Worm (Caenorhabditis elegans): ENCODE results near the gene F52E1.9.

Gene F52E1.9

ce11 chrV:8424840-8425814 is 22.7 kb upstream of the F52E1.9 start (continued):
- TF ChIP-seq lin-1 (GFP tag; IDR thresholded peaks at IDR 0.05) (peak; percentile 46; the same call in 1 of the 2 replicates), mep-1 (tag; optimal IDR thresholded peaks at IDR 0.05) (peak; percentile 39), duxl-1 (tag; optimal IDR thresholded peaks at IDR 0.05; ENCODE audit: poor library complexity) (no peak), daf-8 (GFP tag; IDR thresholded peaks at IDR 0.05) (no peak), skn-1 (tag; optimal IDR thresholded peaks at IDR 0.05) (no peak), pha-4 (GFP tag; IDR thresholded peaks at IDR 0.05) (0 out of 2 replicates have a peak, but pooled peaks have one; percentile 13), pha-4 (tag; optimal IDR thresholded peaks at IDR 0.05) (no peak), Y48G9A.11 (GFP tag; IDR thresholded peaks at IDR 0.05) (peak; percentile 19; the same call in 1 of the 2 replicates), ceh-20 (GFP tag; IDR thresholded peaks at IDR 0.05) (0 out of 2 replicates have a peak, but pooled peaks have one; percentile 35), F37D6.2 (tag; optimal IDR thresholded peaks at IDR 0.05) (no peak), spr-3 (GFP tag; optimal IDR thresholded peaks at IDR 0.05) (no peak), unc-62 (GFP tag; optimal IDR thresholded peaks at IDR 0.05 in 1 of 2) (peak in 1 of 2 experiments; percentile 76), unc-62 (tag; optimal IDR thresholded peaks at IDR 0.05) (no peak)

ce11 chrV:8417271-8417670 is 14.8 kb upstream of the F52E1.9 start:
- no peak for TF ChIP-seq R02D3.7 (tag; optimal IDR thresholded peaks at IDR 0.05)

- peak; percentile 42 for TF ChIP-seq spr-3 (GFP tag; optimal IDR thresholded peaks at IDR 0.05)
- no peak for TF ChIP-seq snpc-4 (tag; optimal IDR thresholded peaks at IDR 0.05)
- 0 out of 2 replicates have a peak, but pooled peaks have one; percentile 5 for TF ChIP-seq php-3 (GFP tag; IDR thresholded peaks at IDR 0.05)
- no peak for TF ChIP-seq pqm-1 (tag; optimal IDR thresholded peaks at IDR 0.05)
- no peak for TF ChIP-seq hlh-30 (tag; optimal IDR thresholded peaks at IDR 0.05; ENCODE audit: insufficient read depth)
- TF ChIP-seq lin-38 (GFP tag; IDR thresholded peaks at IDR 0.05) = peak; percentile 70
- peak; percentile 58; the same call in 1 of the 2 replicates for TF ChIP-seq snpc-1.2 (GFP tag; IDR thresholded peaks at IDR 0.05)
- TF ChIP-seq nhr-48 (tag; optimal IDR thresholded peaks at IDR 0.05) = peak; percentile 29
- no peak for TF ChIP-seq madf-5 (GFP tag; IDR thresholded peaks at IDR 0.05)
- peak; percentile 38 for TF ChIP-seq nhr-102 (tag; optimal IDR thresholded peaks at IDR 0.05)
- peak; percentile 37 for TF ChIP-seq unc-130 (GFP tag; optimal IDR thresholded peaks at IDR 0.05)
- TF ChIP-seq nhr-25 (tag; optimal IDR thresholded peaks at IDR 0.05; ENCODE audit: borderline replicate concordance, insufficient read depth) = no peak
- peak; percentile 78 for TF ChIP-seq F49E8.2 (tag; optimal IDR thresholded peaks at IDR 0.05; ENCODE audit: borderline replicate concordance)
Observed at ce11 chrV:8415113-8415530, 12.7 kb upstream of the F52E1.9 start.

ce11 chrV:8414036-8414728 is 11.7 kb upstream of the F52E1.9 start, which contains the start of gene pos-1:
TSS of gene pos-1 (plus strand) at chrV:8414086.
- TF ChIP-seq aha-1 (tag) (peak; percentile 97), snpc-1.2 (GFP tag; IDR thresholded peaks at IDR 0.05) (no peak)

- TF ChIP-seq D1046.2 (GFP tag; IDR thresholded peaks at IDR 0.05) = no peak
- TF ChIP-seq Y48G9A.11 (GFP tag; IDR thresholded peaks at IDR 0.05) = peak; percentile 90
- peak; percentile 97 for TF ChIP-seq lin-38 (GFP tag; IDR thresholded peaks at IDR 0.05)
- TF ChIP-seq F26F4.8 (GFP tag; conservative IDR thresholded peaks at IDR 0.05) = no peak
- no peak for TF ChIP-seq spr-3 (GFP tag; optimal IDR thresholded peaks at IDR 0.05)
- TF ChIP-seq mxl-2 (GFP tag; conservative IDR thresholded peaks at IDR 0.05) = no peak
- TF ChIP-seq lin-39 (tag; optimal IDR thresholded peaks at IDR 0.05) = no peak
- TF ChIP-seq snpc-1.2 (GFP tag; IDR thresholded peaks at IDR 0.05) = peak; percentile 71
- no peak for TF ChIP-seq Y105C5A.15 (GFP tag; IDR thresholded peaks at IDR 0.05)
- no peak for TF ChIP-seq ceh-32 (tag; optimal IDR thresholded peaks at IDR 0.05; ENCODE audit: poor library complexity)
- no peak for TF ChIP-seq F44E2.7 (GFP tag; IDR thresholded peaks at IDR 0.05)
- no peak for TF ChIP-seq Y5F2A.4 (GFP tag; optimal IDR thresholded peaks at IDR 0.05)
- no peak for TF ChIP-seq egl-43 (GFP tag; IDR thresholded peaks at IDR 0.05)
- peak; percentile 86 for TF ChIP-seq unc-130 (GFP tag; optimal IDR thresholded peaks at IDR 0.05)
- TF ChIP-seq zfp-2 (tag; optimal IDR thresholded peaks at IDR 0.05) = no peak
- TF ChIP-seq F49E8.2 (tag; optimal IDR thresholded peaks at IDR 0.05; ENCODE audit: borderline replicate concordance) = peak; percentile 88
Observed at ce11 chrV:8413432-8414021, 11.1 kb upstream of the F52E1.9 start, which contains the start of gene vha-18. TSS of gene vha-18 (minus strand) at chrV:8413482.
